Fruit fly (Drosophila melanogaster): ENCODE data around the gene CG2938.

Gene CG2938

DNA sequence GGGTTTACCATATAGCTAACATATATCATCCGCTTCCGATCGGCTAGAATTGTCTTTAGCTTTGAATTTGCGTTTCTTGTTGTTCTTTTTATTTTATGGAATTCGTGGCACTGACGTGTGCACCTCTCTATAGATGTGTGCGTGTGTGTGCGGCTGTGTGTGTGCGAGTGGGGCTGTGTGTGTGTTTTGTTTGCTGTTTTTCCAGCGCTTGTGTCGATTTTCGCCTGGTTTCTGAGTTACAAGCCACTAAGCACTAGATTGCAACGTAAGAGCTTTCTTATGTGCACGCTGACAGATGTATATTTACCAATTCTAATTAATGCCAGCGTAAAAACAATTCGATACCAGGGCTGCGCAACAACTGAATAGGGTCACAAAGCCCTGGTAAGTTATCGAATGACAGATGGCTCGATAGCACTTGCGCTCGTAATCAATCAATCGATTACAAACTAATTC, 28.7 kb upstream of the CG2938 start, which contains the start of gene lva (continued):
- no peak for TF ChIP-seq Rfx (GFP tag; IDR thresholded peaks at IDR 0.05)
- TF ChIP-seq HLH4C (GFP tag; IDR thresholded peaks at IDR 0.05; ENCODE audit: partially characterized antibody): peak; percentile 59
- no peak for TF ChIP-seq prd (optimal IDR thresholded peaks at IDR 0.05)
- no peak for TF ChIP-seq prd (GFP tag; IDR thresholded peaks at IDR 0.05)
- peak; percentile 60 for TF ChIP-seq BEAF-32 (GFP tag; optimal IDR thresholded peaks at IDR 0.05)
- TF ChIP-seq nerfin-2 (GFP tag; IDR thresholded peaks at IDR 0.05; ENCODE audit: partially characterized antibody): no peak
- peak; percentile 80 for TF ChIP-seq stwl (tag; optimal IDR thresholded peaks at IDR 0.05)
- TF ChIP-seq Ada2b (GFP tag; IDR thresholded peaks at IDR 0.05): no peak
- TF ChIP-seq CG14860 (GFP tag; IDR thresholded peaks at IDR 0.05; ENCODE audit: partially characterized antibody): 0 out of 3 replicates have a peak, but pooled peaks have one; percentile 44
- TF ChIP-seq CG34224 (GFP tag; IDR thresholded peaks at IDR 0.05; ENCODE audit: partially characterized antibody): peak; percentile 19; the same call in 1 of the 3 replicates
- TF ChIP-seq CG11093 (GFP tag; IDR thresholded peaks at IDR 0.05): no peak
- peak; percentile 42; the same call in 1 of the 2 replicates for TF ChIP-seq hbn (GFP tag; IDR thresholded peaks at IDR 0.05; ENCODE audit: partially characterized antibody)
- no peak for TF ChIP-seq CG13775 (GFP tag; optimal IDR thresholded peaks at IDR 0.05)
- TF ChIP-seq otp (GFP tag; IDR thresholded peaks at IDR 0.05): no peak
- TF ChIP-seq Myb (GFP tag; optimal IDR thresholded peaks at IDR 0.05): peak; percentile 50
- TF ChIP-seq CG12391 (tag; optimal IDR thresholded peaks at IDR 0.05): no peak
- peak; percentile 87 for TF ChIP-seq CG3281 (GFP tag; optimal IDR thresholded peaks at IDR 0.05)
- peak; percentile 51 for TF ChIP-seq trem (tag; optimal IDR thresholded peaks at IDR 0.05)
- TF ChIP-seq CG6791 (GFP tag; IDR thresholded peaks at IDR 0.05; ENCODE audit: partially characterized antibody): peak; percentile 63
- TF ChIP-seq MBD-R2 (GFP tag; IDR thresholded peaks at IDR 0.05): peak; percentile 57
- TF ChIP-seq Fer2 (tag; optimal IDR thresholded peaks at IDR 0.05): no peak
- peak; percentile 62 for TF ChIP-seq ato (GFP tag; IDR thresholded peaks at IDR 0.05; ENCODE audit: partially characterized antibody)
- TF ChIP-seq CG18619 (GFP tag; optimal IDR thresholded peaks at IDR 0.05): no peak
- TF ChIP-seq ken (GFP tag; IDR thresholded peaks at IDR 0.05): no peak
- TF ChIP-seq Hr78 (GFP tag; optimal IDR thresholded peaks at IDR 0.05): no peak
- peak in 1 of 2 experiments; percentile 17 for TF ChIP-seq insv (GFP tag; optimal IDR thresholded peaks at IDR 0.05)
- no peak for TF ChIP-seq Trl (optimal IDR thresholded peaks at IDR 0.05)
- no peak for TF ChIP-seq Trl (GFP tag; optimal IDR thresholded peaks at IDR 0.05)
- 0 out of 3 replicates have a peak, but pooled peaks have one; percentile 41 for TF ChIP-seq vnd (GFP tag; IDR thresholded peaks at IDR 0.05; ENCODE audit: partially characterized antibody)
- 0 out of 2 replicates have a peak, but pooled peaks have one; percentile 10 for TF ChIP-seq vvl (GFP tag; IDR thresholded peaks at IDR 0.05)
- TF ChIP-seq Dll (GFP tag; IDR thresholded peaks at IDR 0.05; ENCODE audit: partially characterized antibody): peak; percentile 55; the same call in 1 of the 4 replicates
- no peak for TF ChIP-seq CG15696 (tag; optimal IDR thresholded peaks at IDR 0.05)
- TF ChIP-seq fru (optimal IDR thresholded peaks at IDR 0.05): no peak
- TF ChIP-seq Dfd (GFP tag; optimal IDR thresholded peaks at IDR 0.05): no peak
- peak; percentile 40 for TF ChIP-seq CG9797 (GFP tag; optimal IDR thresholded peaks at IDR 0.05)
- TF ChIP-seq chinmo (GFP tag; IDR thresholded peaks at IDR 0.05; ENCODE audit: partially characterized antibody): 0 out of 4 replicates have a peak, but pooled peaks have one; percentile 26
- TF ChIP-seq schlank (tag; optimal IDR thresholded peaks at IDR 0.05): no peak
- peak; percentile 43; the same call in 1 of the 2 replicates for TF ChIP-seq amos (GFP tag; IDR thresholded peaks at IDR 0.05; ENCODE audit: partially characterized antibody)
- peak; percentile 84 for TF ChIP-seq Dp (GFP tag; optimal IDR thresholded peaks at IDR 0.05)
- no peak for TF ChIP-seq Dip2 (GFP tag; IDR thresholded peaks at IDR 0.05)
- TF ChIP-seq CG13296 (GFP tag; optimal IDR thresholded peaks at IDR 0.05): no peak
- peak; percentile 46; the same call in 1 of the 2 replicates for TF ChIP-seq unc-4 (GFP tag; IDR thresholded peaks at IDR 0.05; ENCODE audit: partially characterized antibody)
- TF ChIP-seq CG8478 (optimal IDR thresholded peaks at IDR 0.05): peak; percentile 89
- peak; percentile 8 for TF ChIP-seq Ets97D (GFP tag; optimal IDR thresholded peaks at IDR 0.05)
- peak; percentile 51 for TF ChIP-seq CG16813 (GFP tag; IDR thresholded peaks at IDR 0.05; ENCODE audit: partially characterized antibody)
- TF ChIP-seq Drgx (GFP tag; IDR thresholded peaks at IDR 0.05): 0 out of 2 replicates have a peak, but pooled peaks have one; percentile 29
- peak; percentile 23 for TF ChIP-seq CG2712 (tag; optimal IDR thresholded peaks at IDR 0.05)
- peak; percentile 95 for TF ChIP-seq cg (GFP tag; optimal IDR thresholded peaks at IDR 0.05)
- TF ChIP-seq YL-1 (GFP tag; optimal IDR thresholded peaks at IDR 0.05): peak; percentile 92
- no peak for TF ChIP-seq br (optimal IDR thresholded peaks at IDR 0.05)

Data from whole organism, embryonic.